Fruit fly (Drosophila melanogaster) whole organism, wandering third instar larva: ENCODE results near the gene RpL3.

Experiments used
- Abd-B ChIP-seq: fragments of >200 bp; optimal IDR thresholded peaks from 2 replicates; lab custom pipeline; 2017; ENCODE audit warnings: missing biosample characterization, missing genetic modification characterization
- CG32264 ChIP-seq: fragments of 200-800 bp; sonication (Bioruptor generic); optimal IDR thresholded peaks from 2 replicates; lab custom pipeline; 2016; ENCODE audit warnings: missing biosample characterization, missing genetic modification characterization
- CG9705 ChIP-seq: fragments of 200-800 bp; sonication (Bioruptor generic); optimal IDR thresholded peaks from 2 replicates; lab custom pipeline; 2018; ENCODE audit warnings: missing biosample characterization, mild to moderate bottlenecking, missing genetic modification characterization
- CrebA ChIP-seq: fragments of 200-800 bp; sonication (Bioruptor generic); optimal IDR thresholded peaks from 2 replicates; lab custom pipeline; 2016; ENCODE audit warnings: missing biosample characterization, mild to moderate bottlenecking, missing genetic modification characterization, borderline replicate concordance
- Dfd ChIP-seq: fragments of >200 bp; optimal IDR thresholded peaks from 2 replicates; lab custom pipeline; 2017; ENCODE audit warnings: missing biosample characterization, missing genetic modification characterization
- Dif ChIP-seq: fragments of 200-275, 200-300 bp; sonication (Bioruptor generic); optimal IDR thresholded peaks from 2 replicates; lab custom pipeline; 2018; ENCODE audit warnings: missing biosample characterization, missing genetic modification characterization; ENCODE audit not compliant: partially characterized antibody
- GATAd ChIP-seq: sonication (Bioruptor generic); optimal IDR thresholded peaks from 2 replicates; lab custom pipeline; 2016; ENCODE audit warnings: missing biosample characterization, missing genetic modification characterization
- HLH106 ChIP-seq: fragments of 200-800 bp; optimal IDR thresholded peaks from 3 replicates; lab custom pipeline; 2019; ENCODE audit warnings: missing biosample characterization, mild to moderate bottlenecking, missing genetic modification characterization, moderate library complexity
- Hnf4 ChIP-seq: fragments of 200-800 bp; sonication (Bioruptor generic); optimal IDR thresholded peaks from 2 replicates; lab custom pipeline; 2016; ENCODE audit warnings: missing biosample characterization, mild to moderate bottlenecking, missing genetic modification characterization
- Hr78 ChIP-seq: fragments of >200 bp; optimal IDR thresholded peaks from 2 replicates; lab custom pipeline; 2017; ENCODE audit warnings: missing biosample characterization, missing genetic modification characterization
- Hr83 ChIP-seq: fragments of 200-300 bp; sonication (Bioruptor generic); optimal IDR thresholded peaks from 2 replicates; lab custom pipeline; 2016; ENCODE audit warnings: missing biosample characterization, mild to moderate bottlenecking, missing genetic modification characterization, moderate library complexity; ENCODE audit not compliant: poor library complexity, severe bottlenecking
- Jra ChIP-seq: sonication (Bioruptor generic); optimal IDR thresholded peaks from 2 replicates; lab custom pipeline; 2016; ENCODE audit warnings: missing biosample characterization, missing genetic modification characterization
- Mio ChIP-seq: sonication (Bioruptor generic); optimal IDR thresholded peaks from 2 replicates; lab custom pipeline; 2016; ENCODE audit warnings: missing biosample characterization, missing genetic modification characterization
- Myc ChIP-seq: fragments of >200 bp; optimal IDR thresholded peaks from 2 replicates; lab custom pipeline; 2017
- N ChIP-seq: fragments of >200 bp; optimal IDR thresholded peaks from 2 replicates; lab custom pipeline; 2018; ENCODE audit warnings: missing biosample characterization, missing external identifiers, missing genetic modification characterization
- OdsH ChIP-seq: fragments of 200-800 bp; sonication (Bioruptor generic); optimal IDR thresholded peaks from 2 replicates; lab custom pipeline; 2016; ENCODE audit warnings: missing biosample characterization, mild to moderate bottlenecking, missing genetic modification characterization
- Rel ChIP-seq, 2 experiments: fragments of 200-800 bp; sonication (Bioruptor generic) in 1 of 2; optimal IDR thresholded peaks; 2 replicates in 1 of 2; 3 replicates in 1 of 2; lab custom pipeline; 2016 to 2019; ENCODE audit warnings: mild to moderate bottlenecking in 2 of 2, missing biosample characterization in 2 of 2, missing genetic modification characterization in 2 of 2, moderate library complexity in 1 of 2
- Sp1 ChIP-seq: fragments of 200-800 bp; sonication (Bioruptor generic); optimal IDR thresholded peaks from 3 replicates; lab custom pipeline; 2019; ENCODE audit warnings: missing biosample characterization, mild to moderate bottlenecking, missing genetic modification characterization, moderate library complexity
- Vsx2 ChIP-seq: fragments of 200-300, 225-300 bp; sonication (Bioruptor generic); optimal IDR thresholded peaks from 2 replicates; lab custom pipeline; 2018; ENCODE audit warnings: missing biosample characterization, missing genetic modification characterization; ENCODE audit not compliant: partially characterized antibody
- br ChIP-seq: fragments of 200-800 bp; sonication (Bioruptor generic); optimal IDR thresholded peaks from 2 replicates; lab custom pipeline; 2016; ENCODE audit warnings: missing biosample characterization, missing genetic modification characterization
- brk ChIP-seq: fragments of 200-800 bp; sonication (Bioruptor generic); optimal IDR thresholded peaks from 2 replicates; lab custom pipeline; 2016; ENCODE audit warnings: missing biosample characterization, mild to moderate bottlenecking, missing genetic modification characterization
- dl ChIP-seq, 2 experiments: fragments of 175-275, 200-275 bp in 1 of 2; fragments of 200-275 bp in 1 of 2; sonication (Bioruptor generic); optimal IDR thresholded peaks; lab custom pipeline; 2018; ENCODE audit warnings: mild to moderate bottlenecking in 2 of 2, missing biosample characterization in 2 of 2, missing genetic modification characterization in 2 of 2, moderate library complexity in 2 of 2; ENCODE audit not compliant: partially characterized antibody in 2 of 2, insufficient read depth in 1 of 2
- dmrt93B ChIP-seq: fragments of 200-800 bp; sonication (Bioruptor generic); optimal IDR thresholded peaks from 2 replicates; lab custom pipeline; 2018; ENCODE audit warnings: missing biosample characterization, mild to moderate bottlenecking, missing genetic modification characterization
- dsf ChIP-seq: sonication (Bioruptor generic); optimal IDR thresholded peaks from 2 replicates; lab custom pipeline; 2016; ENCODE audit warnings: missing biosample characterization, missing genetic modification characterization, borderline replicate concordance
- ey ChIP-seq: fragments of 200-800 bp; sonication (Bioruptor generic); optimal IDR thresholded peaks from 2 replicates; lab custom pipeline; 2016; ENCODE audit warnings: missing biosample characterization, missing genetic modification characterization
- foxo ChIP-seq, 2 experiments: fragments of 200-800 bp; sonication (Bioruptor generic); optimal IDR thresholded peaks; 2 replicates in 1 of 2; 3 replicates in 1 of 2; lab custom pipeline; 2016 to 2017; ENCODE audit warnings: missing biosample characterization in 2 of 2, missing genetic modification characterization in 2 of 2
- fru ChIP-seq: fragments of 200-800 bp; sonication (Bioruptor generic); optimal IDR thresholded peaks from 3 replicates; lab custom pipeline; 2016; ENCODE audit warnings: missing biosample characterization, mild to moderate bottlenecking, missing genetic modification characterization
- h ChIP-seq: fragments of 200-800 bp; sonication (Bioruptor generic); optimal IDR thresholded peaks from 3 replicates; lab custom pipeline; 2016; ENCODE audit warnings: missing biosample characterization, mild to moderate bottlenecking, missing genetic modification characterization
- jim ChIP-seq: fragments of 175-275, 200-325 bp; sonication (Bioruptor generic); optimal IDR thresholded peaks from 2 replicates; lab custom pipeline; 2016; ENCODE audit warnings: missing biosample characterization, mild to moderate bottlenecking, missing genetic modification characterization
- lola ChIP-seq: fragments of >200 bp; optimal IDR thresholded peaks from 2 replicates; lab custom pipeline; 2017; ENCODE audit warnings: missing biosample characterization, missing genetic modification characterization
- pan ChIP-seq: fragments of >200 bp; optimal IDR thresholded peaks from 2 replicates; lab custom pipeline; 2017
- psq ChIP-seq: fragments of 200-800 bp; sonication (Bioruptor generic); optimal IDR thresholded peaks from 3 replicates; lab custom pipeline; 2017; ENCODE audit warnings: missing biosample characterization, mild to moderate bottlenecking, missing genetic modification characterization, moderate library complexity
- rgr ChIP-seq: fragments of 200-800 bp; sonication (Bioruptor generic); optimal IDR thresholded peaks from 3 replicates; lab custom pipeline; 2016; ENCODE audit warnings: missing biosample characterization, mild to moderate bottlenecking, missing genetic modification characterization
- sage ChIP-seq: fragments of 200-800 bp; sonication (Bioruptor generic); optimal IDR thresholded peaks from 2 replicates; lab custom pipeline; 2016; ENCODE audit warnings: missing biosample characterization, mild to moderate bottlenecking, missing genetic modification characterization
- sv ChIP-seq: fragments of 200-800 bp; sonication (Bioruptor generic); optimal IDR thresholded peaks from 3 replicates; lab custom pipeline; 2016; ENCODE audit warnings: missing biosample characterization, missing genetic modification characterization
- tai ChIP-seq: sonication (Bioruptor generic); optimal IDR thresholded peaks from 2 replicates; lab custom pipeline; 2016; ENCODE audit warnings: missing biosample characterization, missing genetic modification characterization
- usp ChIP-seq: fragments of >200 bp; optimal IDR thresholded peaks from 2 replicates; lab custom pipeline; 2017; ENCODE audit warnings: missing biosample characterization, missing genetic modification characterization
- woc ChIP-seq: sonication (Bioruptor generic); optimal IDR thresholded peaks from 2 replicates; lab custom pipeline; 2016; ENCODE audit warnings: missing biosample characterization, mild to moderate bottlenecking, missing genetic modification characterization

Gene RpL3

dm6 chr3R:11240891-11241290, 19.2 kb downstream of the RpL3 start, which contains the start of the genes scpr-B and scpr-A:
Gene scpr-B, minus strand, starts transcription at chr3R:11240991.
Gene scpr-A, plus strand, starts transcription at chr3R:11241183.
- TF ChIP-seq CG9705 (GFP tag; lab: Kevin White, UChicago) (no peak), Dfd (GFP tag; lab: Kevin White, UChicago) (no peak), Mio (GFP tag; lab: Kevin White, UChicago) (no peak)
- TF ChIP-seq, all 38 proteins: peak for 0

- TF ChIP-seq Rel (GFP tag; optimal IDR thresholded peaks at IDR 0.05; lab: Kevin White, UChicago), result no peak
- no peak for TF ChIP-seq Rel (tag; optimal IDR thresholded peaks at IDR 0.05; lab: Kevin White, UChicago)
- no peak for TF ChIP-seq Dfd (GFP tag; lab: Kevin White, UChicago)
- peak; percentile 22 for TF ChIP-seq rgr
- no peak for TF ChIP-seq brk (GFP tag; lab: Kevin White, UChicago)
- TF ChIP-seq Hnf4, result no peak
- TF ChIP-seq lola, result no peak
- TF ChIP-seq h, result no peak
- TF ChIP-seq Sp1 (GFP tag; lab: Kevin White, UChicago), result no peak
- peak in 1 of 2 experiments; percentile 56 for TF ChIP-seq foxo (GFP tag; optimal IDR thresholded peaks at IDR 0.05; lab: Kevin White, UChicago)
- TF ChIP-seq HLH106 (tag; lab: Kevin White, UChicago), result peak; percentile 37
- TF ChIP-seq br (GFP tag; lab: Kevin White, UChicago), result no peak
- peak; percentile 83 for TF ChIP-seq Myc (lab: Kevin White, UChicago)
- no peak for TF ChIP-seq CrebA (GFP tag; lab: Kevin White, UChicago)
- TF ChIP-seq tai (GFP tag; lab: Kevin White, UChicago), result no peak
- TF ChIP-seq Hr83, result no peak
- no peak for TF ChIP-seq Dif (GFP tag; lab: Kevin White, UChicago)
- no peak for TF ChIP-seq N (GFP tag; lab: Kevin White, UChicago)
- TF ChIP-seq woc (GFP tag; lab: Kevin White, UChicago), result no peak
- no peak for TF ChIP-seq Mio (GFP tag; lab: Kevin White, UChicago)
- TF ChIP-seq psq (GFP tag; lab: Kevin White, UChicago), result no peak
- TF ChIP-seq Jra (GFP tag; lab: Kevin White, UChicago), result no peak
- no peak for TF ChIP-seq CG32264 (GFP tag; lab: Kevin White, UChicago)
- no peak for TF ChIP-seq jim
- TF ChIP-seq sv, result no peak
- TF ChIP-seq dsf (GFP tag; lab: Kevin White, UChicago), result no peak
- TF ChIP-seq GATAd (GFP tag; lab: Kevin White, UChicago), result no peak
- no peak for TF ChIP-seq dmrt93B (GFP tag; lab: Kevin White, UChicago)
- TF ChIP-seq CG9705 (GFP tag; lab: Kevin White, UChicago), result no peak
- no peak for TF ChIP-seq usp (GFP tag; lab: Kevin White, UChicago)
- no peak for TF ChIP-seq dl (GFP tag; optimal IDR thresholded peaks at IDR 0.05; lab: Kevin White, UChicago; ENCODE audit: insufficient read depth in 1 of 2, partially characterized antibody in 2 of 2)
- TF ChIP-seq OdsH (GFP tag; lab: Kevin White, UChicago), result peak; percentile 38
- TF ChIP-seq pan (lab: Kevin White, UChicago), result no peak
- no peak for TF ChIP-seq Vsx2 (GFP tag; lab: Kevin White, UChicago)
- TF ChIP-seq fru, result no peak
- no peak for TF ChIP-seq sage
- TF ChIP-seq Abd-B (GFP tag; lab: Kevin White, UChicago), result no peak
- TF ChIP-seq ey (GFP tag; lab: Kevin White, UChicago), result no peak
- no peak for TF ChIP-seq Hr78 (GFP tag; lab: Kevin White, UChicago)
Observed at dm6 chr3R:11243057-11243740, 21.5 kb downstream of the RpL3 start.
